Fruit fly (Drosophila melanogaster): Measurements from ENCODE around the gene CG13984.

Gene CG13984

DNA sequence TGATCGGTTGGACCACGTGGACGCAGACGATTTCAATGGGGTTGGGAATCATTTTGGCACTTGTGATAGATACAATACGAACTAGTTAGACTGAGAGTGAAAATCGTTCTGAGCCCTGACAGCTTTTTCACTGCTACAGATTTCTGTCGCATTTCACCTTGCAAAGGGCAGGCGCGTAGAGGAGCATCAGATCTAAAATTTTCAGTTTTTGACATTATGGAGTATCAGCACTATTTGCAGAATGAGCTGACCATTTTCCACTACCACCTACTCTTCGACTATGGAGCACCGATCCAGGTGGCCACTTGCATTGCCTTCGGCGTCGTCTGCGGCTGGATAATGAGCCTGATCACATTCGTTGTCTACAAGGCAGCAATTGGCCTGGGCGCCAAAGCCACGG is at the start of gene CG13984, which contains the start of gene CG43922:
CG13984 (plus strand) TSS at position 169 of the 400 bp plus-strand sequence.
CG43922 (minus strand) TSS at position 101 of the 400 bp plus-strand sequence.
- no peak for TF ChIP-seq pan (optimal IDR thresholded peaks at IDR 0.05)
- TF ChIP-seq Dll (optimal IDR thresholded peaks at IDR 0.05) = no peak
- no peak for TF ChIP-seq EcR (GFP tag; optimal IDR thresholded peaks at IDR 0.05)
- no peak for TF ChIP-seq CG8478 (optimal IDR thresholded peaks at IDR 0.05)
- no peak for TF ChIP-seq usp (GFP tag; optimal IDR thresholded peaks at IDR 0.05)

DNA sequence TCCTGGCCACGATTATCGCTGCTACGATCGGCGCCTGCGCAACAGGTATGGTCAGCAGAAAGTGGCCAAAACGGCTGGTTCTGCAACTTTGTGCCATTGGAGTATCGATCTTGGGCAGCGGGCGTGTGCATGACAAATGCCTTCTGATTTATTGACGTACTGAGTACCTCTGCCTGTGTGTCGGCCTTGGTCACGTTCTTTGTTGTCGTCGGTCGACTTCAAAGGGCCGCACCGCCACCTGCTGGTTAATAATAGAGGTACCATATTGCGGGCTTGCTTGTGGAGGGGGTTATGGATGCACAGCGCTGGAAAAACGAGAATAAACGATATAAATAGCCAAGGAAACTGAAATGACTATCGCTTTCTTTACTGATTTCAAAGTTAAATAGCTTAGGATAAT is 49.0 kb upstream of the CG13984 start:
- TF ChIP-seq usp (GFP tag; optimal IDR thresholded peaks at IDR 0.05) (no peak), psq (optimal IDR thresholded peaks at IDR 0.05) (no peak), Dll (optimal IDR thresholded peaks at IDR 0.05) (no peak), EcR (GFP tag; optimal IDR thresholded peaks at IDR 0.05) (no peak), pan (optimal IDR thresholded peaks at IDR 0.05) (no peak), CG8478 (optimal IDR thresholded peaks at IDR 0.05) (no peak)

DNA sequence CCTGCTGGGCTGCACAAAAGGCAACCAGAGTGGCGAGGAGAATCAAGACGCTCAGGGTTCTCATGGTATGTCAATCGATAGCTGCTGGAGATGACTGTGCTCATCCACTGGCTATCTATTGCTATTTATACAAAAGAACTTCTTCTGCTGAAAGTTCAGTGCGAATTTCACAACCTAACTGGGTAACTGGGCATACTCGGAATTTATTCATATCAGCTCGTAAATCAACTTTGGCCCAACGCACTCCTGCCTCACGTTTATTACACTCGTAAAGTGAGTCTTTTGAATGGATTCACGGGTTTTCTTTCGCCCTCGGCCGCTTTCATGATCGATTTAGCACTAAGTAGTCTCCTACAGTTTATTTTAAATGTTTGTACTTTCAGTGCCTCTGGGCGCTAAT is 44.2 kb upstream of the CG13984 start, which contains the start of gene CG13983:
CG13983 (minus strand) TSS at position 101 of the 400 bp plus-strand sequence.
- TF ChIP-seq Dll (optimal IDR thresholded peaks at IDR 0.05) = no peak
- no peak for TF ChIP-seq psq (optimal IDR thresholded peaks at IDR 0.05)
- no peak for TF ChIP-seq pan (optimal IDR thresholded peaks at IDR 0.05)
- TF ChIP-seq CG8478 (optimal IDR thresholded peaks at IDR 0.05) = no peak
- TF ChIP-seq usp (GFP tag; optimal IDR thresholded peaks at IDR 0.05) = no peak
- TF ChIP-seq EcR (GFP tag; optimal IDR thresholded peaks at IDR 0.05) = no peak

DNA sequence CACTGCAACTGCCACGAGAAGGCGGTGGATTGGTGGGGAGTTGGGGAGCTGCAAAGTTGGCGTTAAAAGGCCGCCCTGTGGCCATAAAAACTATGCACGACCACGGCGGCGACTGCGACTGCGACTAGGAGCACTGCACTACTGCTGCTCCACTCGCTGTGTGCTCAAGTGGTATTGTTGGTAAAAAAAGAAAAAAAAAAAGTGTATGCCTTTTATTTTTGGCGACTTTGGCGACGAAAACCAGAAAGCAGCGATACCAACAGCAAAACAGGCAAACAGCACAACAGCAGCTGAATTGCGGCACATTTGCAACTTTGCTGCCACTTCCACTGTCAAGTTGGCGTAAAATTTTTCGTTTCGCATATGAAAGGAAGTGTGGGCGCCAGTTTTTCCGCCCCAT is 37.2 kb upstream of the CG13984 start:
- no peak for TF ChIP-seq pan (optimal IDR thresholded peaks at IDR 0.05)
- TF ChIP-seq psq (optimal IDR thresholded peaks at IDR 0.05) = no peak
- no peak for TF ChIP-seq EcR (GFP tag; optimal IDR thresholded peaks at IDR 0.05)
- TF ChIP-seq CG8478 (optimal IDR thresholded peaks at IDR 0.05) = no peak
- TF ChIP-seq usp (GFP tag; optimal IDR thresholded peaks at IDR 0.05) = no peak
- no peak for TF ChIP-seq Dll (optimal IDR thresholded peaks at IDR 0.05)

DNA sequence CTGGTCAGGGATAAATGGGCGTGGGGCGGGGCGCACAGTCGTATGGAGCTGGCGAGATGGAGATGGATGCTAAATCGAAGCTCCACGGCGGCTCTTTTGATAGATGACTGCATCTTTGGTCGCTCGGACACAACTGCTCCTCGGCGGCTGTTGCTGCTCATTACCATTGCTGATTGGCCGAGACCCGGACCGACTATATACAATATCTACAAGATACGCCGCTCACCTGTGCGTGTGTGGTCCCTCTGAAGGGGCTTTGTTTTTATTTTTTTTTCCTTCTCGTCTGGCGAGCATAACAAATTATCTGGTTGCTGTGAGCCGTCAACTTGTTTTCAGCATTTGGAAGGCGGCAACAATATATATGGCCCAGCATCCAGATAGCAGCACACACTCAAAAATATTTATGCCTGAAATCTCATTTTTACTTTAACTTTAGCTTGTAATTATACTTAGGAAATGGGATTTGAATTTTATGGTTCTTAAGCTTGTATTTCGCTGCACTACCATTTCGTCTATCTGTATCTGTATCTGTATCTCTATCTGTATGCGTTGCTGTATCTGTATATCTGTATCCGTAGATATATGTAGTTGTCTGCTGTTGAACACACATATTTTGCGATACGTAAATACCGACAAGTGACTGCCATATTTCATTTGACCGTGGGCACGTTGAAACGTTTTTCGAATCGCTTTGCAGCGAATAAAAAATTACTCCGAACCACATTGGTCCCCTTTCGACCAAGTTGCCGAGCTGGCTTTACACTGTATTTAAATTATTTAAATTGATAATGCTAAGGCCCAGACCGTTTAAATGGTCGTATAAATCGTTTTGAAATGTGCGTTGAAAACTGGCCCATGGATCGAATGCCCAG is 34.4 kb upstream of the CG13984 start:
- TF ChIP-seq pan (optimal IDR thresholded peaks at IDR 0.05) (no peak), CG8478 (optimal IDR thresholded peaks at IDR 0.05) (no peak), EcR (GFP tag; optimal IDR thresholded peaks at IDR 0.05) (no peak), usp (GFP tag; optimal IDR thresholded peaks at IDR 0.05) (no peak), psq (optimal IDR thresholded peaks at IDR 0.05) (no peak), Dll (optimal IDR thresholded peaks at IDR 0.05) (no peak)

DNA sequence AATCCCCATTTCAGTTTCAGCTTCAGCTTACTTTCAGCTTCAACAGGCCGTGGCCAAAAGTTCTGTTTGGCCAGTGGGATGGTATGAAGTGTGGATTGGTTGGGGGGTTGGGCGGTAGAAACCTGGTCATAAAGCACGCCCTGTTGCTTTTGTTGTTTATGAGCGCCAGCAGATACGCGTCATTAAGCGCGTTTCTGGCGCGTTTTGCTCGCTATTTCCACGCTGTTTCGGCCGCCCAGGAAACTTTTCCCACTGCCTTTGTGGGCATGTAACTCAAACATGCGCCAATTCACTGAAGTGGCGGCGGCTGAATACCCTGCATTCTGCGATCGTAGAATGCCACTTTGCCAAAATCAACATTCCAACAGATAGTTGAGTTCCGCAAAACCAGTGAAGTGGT is 32.6 kb upstream of the CG13984 start:
- TF ChIP-seq pan (optimal IDR thresholded peaks at IDR 0.05) (no peak), Dll (optimal IDR thresholded peaks at IDR 0.05) (no peak), usp (GFP tag; optimal IDR thresholded peaks at IDR 0.05) (no peak)

DNA sequence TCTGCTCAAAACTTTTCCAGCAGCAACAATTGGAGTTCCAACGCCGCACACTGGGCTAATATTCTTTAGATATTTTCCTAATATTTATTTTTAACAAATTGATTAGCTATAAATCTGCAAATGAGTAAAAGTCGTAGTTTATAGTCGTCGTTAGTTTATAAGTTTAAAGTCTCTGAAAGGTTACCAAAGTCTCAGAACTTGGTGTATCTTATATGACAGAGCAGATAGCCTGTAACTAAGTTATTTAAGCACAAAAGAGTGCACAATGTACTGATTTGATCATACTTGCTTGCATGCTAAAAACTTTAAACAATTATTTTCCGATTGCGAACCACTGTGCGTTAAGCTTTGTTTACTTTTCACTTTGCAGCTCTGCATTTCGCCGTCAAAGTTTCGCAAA is 31.8 kb upstream of the CG13984 start:
- TF ChIP-seq EcR (GFP tag; optimal IDR thresholded peaks at IDR 0.05) = no peak
- TF ChIP-seq pan (optimal IDR thresholded peaks at IDR 0.05) = no peak
- no peak for TF ChIP-seq psq (optimal IDR thresholded peaks at IDR 0.05)
- no peak for TF ChIP-seq Dll (optimal IDR thresholded peaks at IDR 0.05)
- TF ChIP-seq CG8478 (optimal IDR thresholded peaks at IDR 0.05) = no peak
- no peak for TF ChIP-seq usp (GFP tag; optimal IDR thresholded peaks at IDR 0.05)

DNA sequence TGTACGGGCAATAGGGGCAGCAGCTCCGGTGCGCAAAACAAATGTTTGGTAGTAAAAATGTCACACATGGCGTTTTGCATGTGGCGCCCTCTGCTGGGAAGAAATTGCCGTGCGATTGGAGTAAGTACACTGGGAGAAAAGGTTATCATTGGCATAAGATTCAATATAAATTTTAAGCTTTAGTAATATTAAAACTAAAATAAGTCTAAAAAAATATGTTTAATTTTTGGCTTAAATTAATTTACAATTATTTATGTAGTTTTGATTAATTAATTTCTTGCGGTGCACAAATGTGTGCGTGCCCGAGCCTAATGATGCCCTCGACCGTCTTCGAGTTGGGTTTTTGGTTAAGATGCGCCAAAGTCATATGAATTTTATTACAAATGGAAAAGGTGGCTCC is 28.3 kb upstream of the CG13984 start:
- TF ChIP-seq CG8478 (optimal IDR thresholded peaks at IDR 0.05) (no peak), psq (optimal IDR thresholded peaks at IDR 0.05) (no peak), usp (GFP tag; optimal IDR thresholded peaks at IDR 0.05) (no peak), pan (optimal IDR thresholded peaks at IDR 0.05) (no peak), Dll (optimal IDR thresholded peaks at IDR 0.05) (no peak), EcR (GFP tag; optimal IDR thresholded peaks at IDR 0.05) (no peak)

DNA sequence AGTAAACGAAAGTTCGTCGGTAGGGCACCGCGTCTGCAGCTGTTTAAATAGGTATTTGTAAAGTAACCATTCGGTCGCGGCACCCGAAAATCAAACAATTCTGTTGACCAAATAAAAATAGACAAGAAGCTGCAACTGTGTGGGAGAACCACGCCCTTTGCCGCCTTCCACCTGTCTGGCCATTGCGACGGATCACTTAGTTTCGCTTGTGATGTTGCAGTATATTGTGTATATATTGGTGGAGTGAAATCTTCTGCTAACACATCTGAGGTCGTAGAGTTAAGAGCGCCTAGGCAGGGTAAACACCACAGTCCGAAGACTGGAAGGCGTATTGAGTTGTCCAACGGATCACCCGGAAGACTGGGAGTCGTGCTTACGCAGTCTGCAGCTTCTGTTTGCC is 25.2 kb upstream of the CG13984 start:
- TF ChIP-seq pan (optimal IDR thresholded peaks at IDR 0.05) = no peak

DNA sequence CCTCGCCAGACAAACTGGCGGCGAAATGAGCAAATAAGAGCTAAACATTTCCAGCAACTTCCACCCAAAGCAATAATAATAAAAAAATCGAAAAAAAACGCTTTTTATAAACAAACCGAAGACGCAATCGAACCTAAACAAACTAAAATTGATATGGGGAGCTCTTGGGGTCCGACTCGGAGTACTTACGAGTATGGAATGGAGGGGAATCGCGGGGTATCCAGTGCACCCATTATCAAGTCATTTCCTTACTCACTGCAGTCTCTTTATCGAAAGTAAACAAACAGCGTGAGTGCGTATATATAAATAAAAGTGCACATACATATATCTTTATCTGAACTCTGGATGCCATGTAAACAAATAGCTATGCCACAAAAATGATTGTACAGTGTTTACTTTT is 17.0 kb upstream of the CG13984 start:
- TF ChIP-seq CG8478 (optimal IDR thresholded peaks at IDR 0.05) (no peak), Dll (optimal IDR thresholded peaks at IDR 0.05) (no peak), usp (GFP tag; optimal IDR thresholded peaks at IDR 0.05) (no peak), EcR (GFP tag; optimal IDR thresholded peaks at IDR 0.05) (no peak), pan (optimal IDR thresholded peaks at IDR 0.05) (no peak), psq (optimal IDR thresholded peaks at IDR 0.05) (no peak)

DNA sequence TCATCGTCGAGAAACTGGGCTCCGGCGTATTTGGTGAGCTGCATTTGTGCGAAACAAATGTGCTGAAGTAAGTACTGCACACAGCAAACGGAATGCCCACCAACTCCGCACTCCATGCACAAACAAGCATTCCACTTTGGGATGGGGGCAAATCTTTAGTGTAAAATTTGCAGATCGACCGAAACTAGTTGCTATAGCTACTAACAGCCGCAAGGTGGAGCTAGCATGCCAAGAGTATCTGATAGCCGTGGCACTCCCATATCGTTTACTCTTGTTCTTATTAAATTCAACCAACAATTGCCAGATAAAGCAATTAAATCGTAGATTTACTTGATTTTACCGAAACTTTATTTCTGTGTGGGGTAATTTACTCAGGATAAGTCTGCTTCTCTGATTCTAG is 7.0 kb upstream of the CG13984 start:
- TF ChIP-seq usp (GFP tag; optimal IDR thresholded peaks at IDR 0.05) (no peak), psq (optimal IDR thresholded peaks at IDR 0.05) (no peak), pan (optimal IDR thresholded peaks at IDR 0.05) (no peak), EcR (GFP tag; optimal IDR thresholded peaks at IDR 0.05) (no peak), CG8478 (optimal IDR thresholded peaks at IDR 0.05) (no peak), Dll (optimal IDR thresholded peaks at IDR 0.05) (no peak)

DNA sequence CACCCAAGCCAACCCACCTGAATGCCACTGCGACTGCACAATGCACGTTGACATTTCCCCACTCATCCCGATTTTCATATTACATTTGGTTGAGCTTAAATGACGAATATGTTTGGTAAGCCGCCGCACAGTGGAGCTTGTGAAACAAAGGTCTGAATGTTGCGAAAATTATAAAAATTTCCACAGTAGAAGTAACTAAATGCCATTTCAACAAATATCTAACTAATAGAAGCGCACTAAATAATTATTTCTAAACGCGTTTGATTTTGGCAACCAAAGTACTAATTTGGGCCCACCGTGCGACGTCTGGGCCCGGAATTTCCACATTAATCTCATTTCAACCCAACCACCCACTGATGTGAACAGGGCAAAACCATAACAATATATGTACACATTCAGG is 1.7 kb upstream of the CG13984 start:
- TF ChIP-seq CG8478 (optimal IDR thresholded peaks at IDR 0.05) (no peak), Dll (optimal IDR thresholded peaks at IDR 0.05) (no peak), pan (optimal IDR thresholded peaks at IDR 0.05) (no peak), usp (GFP tag; optimal IDR thresholded peaks at IDR 0.05) (no peak), psq (optimal IDR thresholded peaks at IDR 0.05) (no peak), EcR (GFP tag; optimal IDR thresholded peaks at IDR 0.05) (no peak)

DNA sequence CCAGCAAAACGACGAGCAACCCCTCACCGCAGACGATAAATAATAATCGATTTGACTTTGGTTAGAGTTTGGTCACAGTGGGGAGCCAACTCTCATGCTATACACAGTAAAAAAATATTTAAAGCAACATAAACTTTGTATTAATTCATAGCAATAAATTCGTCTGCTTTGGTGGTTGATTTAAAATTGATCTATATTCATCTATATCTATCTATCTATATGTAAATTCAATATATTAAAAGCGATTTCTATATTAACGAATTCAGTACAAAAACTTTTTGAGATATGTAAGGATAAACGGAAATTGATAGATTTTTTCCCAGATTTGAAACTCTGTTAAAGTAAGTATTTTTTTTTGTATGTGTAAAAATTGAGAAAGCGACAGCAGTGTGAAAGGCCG is 1.3 kb downstream of the CG13984 start:
- no peak for TF ChIP-seq usp (GFP tag; optimal IDR thresholded peaks at IDR 0.05)
- no peak for TF ChIP-seq EcR (GFP tag; optimal IDR thresholded peaks at IDR 0.05)
- no peak for TF ChIP-seq CG8478 (optimal IDR thresholded peaks at IDR 0.05)
- TF ChIP-seq pan (optimal IDR thresholded peaks at IDR 0.05) = no peak
- TF ChIP-seq Dll (optimal IDR thresholded peaks at IDR 0.05) = no peak
- no peak for TF ChIP-seq psq (optimal IDR thresholded peaks at IDR 0.05)

Measured in whole organism.